Worm (Caenorhabditis elegans) whole organism, L1 larva: Measurements from ENCODE around the gene lgg-1.

Experiments
- ces-1 ChIP-seq: fragments of 150-350 bp; optimal IDR thresholded peaks from 2 replicates; lab custom pipeline; 2014; ENCODE audit warnings: missing biosample characterization, missing genetic modification reagents, missing genetic modification characterization
- mdl-1 ChIP-seq, 2 experiments: fragments of 150-350 bp; optimal IDR thresholded peaks; 2 replicates each; lab custom pipeline; 2014 to 2017; ENCODE audit warnings: missing biosample characterization in 2 of 2, missing genetic modification characterization in 2 of 2, inconsistent platforms in 1 of 2

ce11 chrII:6377381-6377948 lies 29.9 kb upstream of the lgg-1 start:
- no peak for TF ChIP-seq ces-1 (GFP tag; lab: Kevin White, UChicago)
- no peak for TF ChIP-seq mdl-1 (tag; optimal IDR thresholded peaks at IDR 0.05; lab: Kevin White, UChicago)
